Worm (Caenorhabditis elegans) whole organism, young adult: Measurements from ENCODE around the gene T28A11.13.

Experiments used
- B0261.1 ChIP-seq: sonication (generic microtip); optimal IDR thresholded peaks from 2 replicates; lab custom pipeline; 2016; ENCODE audit warnings: mild to moderate bottlenecking, missing genetic modification characterization, moderate library complexity, missing compliant biosample characterization
- B0336.3 ChIP-seq: fragments of 200-800 bp; sonication (Bioruptor generic); IDR thresholded peaks from 2 replicates; pipeline ENCODE4 v1.3.6; 2022; ENCODE audit warnings: missing genetic modification characterization, missing compliant biosample characterization
- F10E7.11 ChIP-seq: sonication (generic microtip); optimal IDR thresholded peaks from 2 replicates; lab custom pipeline; 2017; ENCODE audit warnings: mild to moderate bottlenecking, missing genetic modification characterization, moderate library complexity, missing compliant biosample characterization
- F33H1.4 ChIP-seq: fragments of 200-800 bp; sonication (Bioruptor generic); IDR thresholded peaks from 2 replicates; pipeline ENCODE4 v1.3.6; 2022; ENCODE audit warnings: missing genetic modification reagents, missing genetic modification characterization, missing compliant biosample characterization
- F37B4.10 ChIP-seq: fragments of 200-800 bp; sonication (Bioruptor generic); IDR thresholded peaks from 2 replicates; pipeline ENCODE4 v1.3.6; 2022; ENCODE audit warnings: missing genetic modification characterization, missing compliant biosample characterization
- T26A5.8 ChIP-seq: sonication (generic microtip); optimal IDR thresholded peaks from 2 replicates; lab custom pipeline; 2016; ENCODE audit warnings: missing genetic modification characterization, missing compliant biosample characterization
- ZK185.1 ChIP-seq: sonication (generic microtip); optimal IDR thresholded peaks from 2 replicates; lab custom pipeline; 2016; ENCODE audit warnings: mild to moderate bottlenecking, missing genetic modification characterization, missing compliant biosample characterization; ENCODE audit not compliant: poor library complexity, severe bottlenecking
- akir-1 ChIP-seq: fragments of 200-800 bp; sonication (Bioruptor generic); optimal IDR thresholded peaks from 2 replicates; lab custom pipeline; 2018; ENCODE audit warnings: mild to moderate bottlenecking, missing genetic modification characterization, moderate library complexity, missing compliant biosample characterization
- ama-1 ChIP-seq, 3 experiments: fragments of 150-350 bp in 1 of 3; sonication (generic microtip) in 2 of 3; optimal IDR thresholded peaks; 2 replicates each; lab custom pipeline; 2014 to 2018; ENCODE audit warnings: missing biosample characterization in 2 of 3, missing genetic modification characterization in 2 of 3, missing genetic modification reagents in 2 of 3
- athp-1 ChIP-seq: sonication (generic microtip); optimal IDR thresholded peaks from 2 replicates; lab custom pipeline; 2017; ENCODE audit warnings: mild to moderate bottlenecking, missing genetic modification characterization, missing compliant biosample characterization
- attf-3 ChIP-seq: fragments of 200-800 bp; sonication (Bioruptor generic); conservative IDR thresholded peaks from 2 replicates; pipeline ENCODE4 v1.3.6; 2022; ENCODE audit warnings: missing genetic modification reagents, missing genetic modification characterization, missing compliant biosample characterization
- bed-2 ChIP-seq: fragments of 200-800 bp; sonication (Bioruptor generic); IDR thresholded peaks from 2 replicates; pipeline ENCODE4 v1.3.6; 2022; ENCODE audit warnings: missing genetic modification reagents, missing genetic modification characterization, missing compliant biosample characterization
- ccch-3 ChIP-seq: fragments of 200-800 bp; sonication (Bioruptor generic); optimal IDR thresholded peaks from 2 replicates; lab custom pipeline; 2018; ENCODE audit warnings: mild to moderate bottlenecking, missing genetic modification characterization, missing compliant biosample characterization
- cebp-1 ChIP-seq, 2 experiments: fragments of 200-800 bp in 1 of 2; sonication (Bioruptor generic) in 1 of 2; sonication (generic microtip) in 1 of 2; IDR thresholded peaks in 1 of 2; optimal IDR thresholded peaks in 1 of 2; 2 replicates each; pipeline versions ENCODE4 v1.3.6 to Lab custom; 2017 to 2022; ENCODE audit warnings: missing compliant biosample characterization in 2 of 2, missing genetic modification characterization in 2 of 2, mild to moderate bottlenecking in 1 of 2, missing genetic modification reagents in 1 of 2, moderate library complexity in 1 of 2
- ceh-79 ChIP-seq: sonication (generic microtip); optimal IDR thresholded peaks from 2 replicates; lab custom pipeline; 2017; ENCODE audit warnings: mild to moderate bottlenecking, missing genetic modification characterization, missing compliant biosample characterization
- ceh-91 ChIP-seq: fragments of 200-800 bp; sonication (Bioruptor generic); IDR thresholded peaks from 2 replicates; pipeline ENCODE4 v1.3.6; 2022; ENCODE audit warnings: missing genetic modification reagents, missing genetic modification characterization, missing compliant biosample characterization
- die-1 ChIP-seq: sonication (generic microtip); optimal IDR thresholded peaks from 2 replicates; lab custom pipeline; 2016; ENCODE audit warnings: missing genotype, mild to moderate bottlenecking, missing genetic modification characterization, missing compliant biosample characterization
- dpff-1 ChIP-seq: sonication (generic microtip); optimal IDR thresholded peaks from 2 replicates; lab custom pipeline; 2017; ENCODE audit warnings: mild to moderate bottlenecking, missing genetic modification characterization, missing compliant biosample characterization
- egl-18 ChIP-seq: fragments of 200-800 bp; sonication (Bioruptor generic); IDR thresholded peaks from 2 replicates; pipeline ENCODE4 v1.3.6; 2022; ENCODE audit warnings: missing genetic modification reagents, missing genetic modification characterization, missing compliant biosample characterization
- gei-17 ChIP-seq: fragments of 200-800 bp; sonication (Bioruptor generic); optimal IDR thresholded peaks from 2 replicates; lab custom pipeline; 2018; ENCODE audit warnings: mild to moderate bottlenecking, missing genetic modification characterization, missing compliant biosample characterization
- let-607 ChIP-seq, 2 experiments: fragments of 200-800 bp in 1 of 2; sonication (Bioruptor generic) in 1 of 2; sonication (generic microtip) in 1 of 2; optimal IDR thresholded peaks; 2 replicates each; lab custom pipeline; 2016 to 2018; ENCODE audit warnings: mild to moderate bottlenecking in 2 of 2, missing compliant biosample characterization in 2 of 2, missing genetic modification characterization in 2 of 2, moderate library complexity in 2 of 2, missing genotype in 1 of 2
- lin-26 ChIP-seq: fragments of 200-800 bp; sonication (Bioruptor generic); IDR thresholded peaks from 2 replicates; pipeline ENCODE4 v1.3.6; 2022; ENCODE audit warnings: missing genetic modification reagents, missing genetic modification characterization, missing compliant biosample characterization
- nfya-1 ChIP-seq: sonication (generic microtip); optimal IDR thresholded peaks from 2 replicates; lab custom pipeline; 2017; ENCODE audit warnings: antibody characterized with exemption, missing compliant biosample characterization, missing genetic modification characterization, borderline replicate concordance; ENCODE audit not compliant: insufficient read depth
- nhr-27 ChIP-seq: fragments of 200-800 bp; sonication (Bioruptor generic); optimal IDR thresholded peaks from 2 replicates; lab custom pipeline; 2018; ENCODE audit warnings: mild to moderate bottlenecking, missing genetic modification characterization, moderate library complexity, missing compliant biosample characterization
- nhr-80 ChIP-seq: sonication (generic microtip); optimal IDR thresholded peaks from 2 replicates; lab custom pipeline; 2016; ENCODE audit warnings: missing genetic modification characterization, missing compliant biosample characterization
- rec-8 ChIP-seq, 2 experiments: sonication (generic microtip); optimal IDR thresholded peaks; 2 replicates each; lab custom pipeline; 2016; ENCODE audit warnings: mild to moderate bottlenecking in 2 of 2, missing genetic modification characterization in 2 of 2, missing genetic modification reagents in 2 of 2, missing genotype in 2 of 2, missing biosample characterization in 1 of 2, missing compliant biosample characterization in 1 of 2, moderate library complexity in 1 of 2
- sdz-38 ChIP-seq: sonication (generic microtip); optimal IDR thresholded peaks from 2 replicates; lab custom pipeline; 2016; ENCODE audit warnings: missing genotype, missing genetic modification characterization, missing compliant biosample characterization
- snpc-1.3 ChIP-seq: sonication (generic microtip); optimal IDR thresholded peaks from 2 replicates; lab custom pipeline; 2017; ENCODE audit warnings: missing genetic modification characterization, mild to moderate bottlenecking, missing compliant biosample characterization, antibody characterized with exemption, moderate library complexity, missing genotype, missing genetic modification reagents; ENCODE audit not compliant: insufficient read depth
- somi-1 ChIP-seq: fragments of 200-800 bp; sonication (Bioruptor generic); optimal IDR thresholded peaks from 2 replicates; lab custom pipeline; 2018; ENCODE audit warnings: mild to moderate bottlenecking, missing genetic modification characterization, missing compliant biosample characterization
- sptf-2 ChIP-seq: fragments of 200-800 bp; sonication (Bioruptor generic); optimal IDR thresholded peaks from 2 replicates; lab custom pipeline; 2018; ENCODE audit warnings: mild to moderate bottlenecking, missing genetic modification characterization, missing compliant biosample characterization
- unc-62 ChIP-seq: fragments of 150-350 bp; optimal IDR thresholded peaks from 2 replicates; lab custom pipeline; 2014; ENCODE audit warnings: missing biosample characterization, missing genetic modification reagents, missing genetic modification characterization
- xnd-1 ChIP-seq: sonication (generic microtip); optimal IDR thresholded peaks from 2 replicates; lab custom pipeline; 2016; ENCODE audit warnings: missing genotype, missing genetic modification reagents, missing genetic modification characterization, missing compliant biosample characterization
- zim-3 ChIP-seq: sonication (generic microtip); optimal IDR thresholded peaks from 2 replicates; lab custom pipeline; 2017; ENCODE audit warnings: mild to moderate bottlenecking, missing genetic modification characterization, moderate library complexity, missing compliant biosample characterization
- ztf-18 ChIP-seq: sonication (generic microtip); optimal IDR thresholded peaks from 2 replicates; lab custom pipeline; 2016; ENCODE audit warnings: missing genotype, mild to moderate bottlenecking, missing genetic modification characterization, missing compliant biosample characterization
- ztf-3 ChIP-seq: fragments of 200-800 bp; sonication (Bioruptor generic); optimal IDR thresholded peaks from 2 replicates; lab custom pipeline; 2018; ENCODE audit warnings: mild to moderate bottlenecking, missing genetic modification characterization, missing compliant biosample characterization
- ztf-6 ChIP-seq: fragments of 200-800 bp; sonication (Bioruptor generic); IDR thresholded peaks from 2 replicates; pipeline ENCODE4 v1.3.6; 2022; ENCODE audit warnings: missing genetic modification reagents, missing genetic modification characterization, missing compliant biosample characterization

T28A11.13 gene

ce11 chrV:3273156-3273555 is 23.1 kb upstream of the T28A11.13 start, which contains the start of gene T28A11.20:
Gene T28A11.20, minus strand, starts transcription at chrV:3273256.
- no peak for TF ChIP-seq snpc-1.3
- no peak for TF ChIP-seq xnd-1 (tag; lab: Kevin White, UChicago)
- no peak for TF ChIP-seq nfya-1 (tag; lab: Kevin White, UChicago)
- no peak for TF ChIP-seq somi-1 (GFP tag; lab: Kevin White, UChicago)
- TF ChIP-seq B0336.3 (GFP tag; lab: Robert Waterston, UW): no peak
- no peak for TF ChIP-seq zim-3 (tag; lab: Kevin White, UChicago)
- TF ChIP-seq T26A5.8 (tag; lab: Kevin White, UChicago): no peak
- no peak for TF ChIP-seq ztf-18 (tag; lab: Kevin White, UChicago)
- TF ChIP-seq F37B4.10: no peak

DNA sequence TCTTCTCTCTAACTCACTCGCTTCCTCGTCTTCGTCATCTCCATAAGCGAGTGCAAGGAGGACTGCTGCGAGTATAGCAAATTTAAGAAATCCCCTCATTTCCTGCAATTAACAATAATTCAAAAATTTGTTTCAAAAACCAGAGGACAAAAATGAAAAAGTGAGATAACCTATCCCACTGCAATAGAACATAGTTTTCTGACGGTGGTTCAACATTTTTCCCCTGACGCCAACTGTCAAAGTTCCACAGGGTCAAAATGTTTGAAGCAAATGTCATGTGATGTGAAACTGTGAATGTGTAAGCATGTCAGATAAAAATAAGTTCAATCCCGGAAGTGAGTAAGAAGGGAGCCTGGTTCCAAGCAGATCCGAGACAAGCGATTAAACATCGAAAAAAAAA is 19.4 kb upstream of the T28A11.13 start, which contains the start of gene T28A11.19:
Gene T28A11.19 (minus strand): TSS at position 108 of the 400 bp plus-strand sequence.
- no peak for TF ChIP-seq sptf-2
- TF ChIP-seq rec-8 (tag; optimal IDR thresholded peaks at IDR 0.05; lab: Kevin White, UChicago): no peak
- TF ChIP-seq ztf-6 (GFP tag; lab: Robert Waterston, UW): no peak

ce11 chrV:3267950-3268349 is 17.9 kb upstream of the T28A11.13 start, which contains the start of gene T28A11.18:
Gene T28A11.18, minus strand, starts transcription at chrV:3268050.
- no peak for TF ChIP-seq gei-17 (GFP tag; lab: Kevin White, UChicago)
- TF ChIP-seq ceh-79: no peak
- TF ChIP-seq cebp-1 (GFP tag; IDR thresholded peaks at IDR 0.05; lab: Robert Waterston, UW): no peak
- no peak for TF ChIP-seq cebp-1 (tag; optimal IDR thresholded peaks at IDR 0.05; lab: Kevin White, UChicago)
- no peak for TF ChIP-seq ccch-3 (GFP tag; lab: Kevin White, UChicago)
- no peak for TF ChIP-seq ama-1 (optimal IDR thresholded peaks at IDR 0.05; lab: Kevin White, UChicago)
- no peak for TF ChIP-seq ama-1 (GFP tag; optimal IDR thresholded peaks at IDR 0.05; lab: Kevin White, UChicago)
- no peak for TF ChIP-seq egl-18 (GFP tag; lab: Robert Waterston, UW)
- no peak for TF ChIP-seq attf-3 (GFP tag; lab: Robert Waterston, UW)
- no peak for TF ChIP-seq B0261.1 (tag; lab: Kevin White, UChicago)
- no peak for TF ChIP-seq F33H1.4 (GFP tag; lab: Robert Waterston, UW)

DNA sequence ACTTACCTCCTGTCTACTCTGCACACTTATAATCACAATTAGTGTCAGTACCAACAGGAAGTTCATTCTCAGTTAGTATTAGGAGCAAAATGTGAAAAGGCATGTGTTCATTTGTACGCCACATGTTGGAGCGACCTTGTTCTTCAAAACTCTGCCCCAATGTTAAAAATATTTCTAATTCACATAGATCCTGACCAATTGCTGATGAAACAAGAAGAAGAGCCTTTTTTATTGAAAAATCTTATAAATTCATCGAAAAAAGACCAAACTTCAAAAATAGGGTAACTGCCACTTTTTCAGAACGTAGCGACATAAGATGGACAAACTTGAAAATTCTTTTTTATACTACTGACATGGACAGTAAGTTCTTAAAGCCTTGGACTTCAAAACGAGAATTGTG is 16.1 kb upstream of the T28A11.13 start, which contains the start of gene T28A11.17:
Gene T28A11.17 (minus strand): TSS at position 101 of the 400 bp plus-strand sequence.
- no peak for TF ChIP-seq die-1 (tag; lab: Kevin White, UChicago)
- TF ChIP-seq xnd-1 (tag; lab: Kevin White, UChicago): no peak
- no peak for TF ChIP-seq bed-2 (GFP tag; lab: Robert Waterston, UW)
- no peak for TF ChIP-seq akir-1 (GFP tag; lab: Kevin White, UChicago)
- no peak for TF ChIP-seq athp-1 (tag; lab: Kevin White, UChicago)
- no peak for TF ChIP-seq ceh-91 (GFP tag; lab: Robert Waterston, UW)
- TF ChIP-seq let-607 (tag; optimal IDR thresholded peaks at IDR 0.05; lab: Kevin White, UChicago): no peak
- no peak for TF ChIP-seq nhr-27 (tag; lab: Kevin White, UChicago)
- no peak for TF ChIP-seq dpff-1 (tag; lab: Kevin White, UChicago)
- no peak for TF ChIP-seq sdz-38 (tag; lab: Kevin White, UChicago)
- no peak for TF ChIP-seq nhr-80 (tag; lab: Kevin White, UChicago)
- no peak for TF ChIP-seq ztf-6 (GFP tag; lab: Robert Waterston, UW)
- no peak for TF ChIP-seq lin-26 (GFP tag; lab: Robert Waterston, UW)
- TF ChIP-seq ztf-3: no peak
- no peak for TF ChIP-seq B0261.1 (tag; lab: Kevin White, UChicago)
- TF ChIP-seq nfya-1 (tag; lab: Kevin White, UChicago): no peak
- no peak for TF ChIP-seq unc-62
- TF ChIP-seq F10E7.11 (tag; lab: Kevin White, UChicago): no peak
- no peak for TF ChIP-seq T26A5.8 (tag; lab: Kevin White, UChicago)
- TF ChIP-seq ZK185.1: no peak
